Fruit fly (Drosophila melanogaster) whole organism, embryonic: ENCODE measurements around the gene CG7367.

Experiments
- Aef1 ChIP-seq: fragments of 200-800 bp; sonication (Bioruptor generic); IDR thresholded peaks from 3 replicates; pipeline ENCODE4 v1.3.6; 2022; ENCODE audit warnings: missing biosample characterization, missing genetic modification characterization
- Antp ChIP-seq: fragments of 200-800 bp; sonication (Bioruptor generic); optimal IDR thresholded peaks from 3 replicates; lab custom pipeline; 2016; ENCODE audit warnings: missing biosample characterization, missing genetic modification characterization
- Atf6 ChIP-seq: fragments of 200-800 bp; sonication (Bioruptor generic); IDR thresholded peaks from 2 replicates; pipeline ENCODE4 v1.3.6; 2022; ENCODE audit warnings: missing biosample characterization, missing genetic modification characterization
- BtbVII ChIP-seq: fragments of 200-800 bp; sonication (Bioruptor generic); optimal IDR thresholded peaks from 3 replicates; lab custom pipeline; 2017; ENCODE audit warnings: missing biosample characterization, mild to moderate bottlenecking, missing genetic modification characterization
- CG13123 ChIP-seq: fragments of 200-800 bp; sonication (Bioruptor generic); optimal IDR thresholded peaks from 2 replicates; lab custom pipeline; 2016; ENCODE audit warnings: missing biosample characterization, missing genetic modification characterization
- CG15269 ChIP-seq: fragments of 200-800 bp; sonication (Bioruptor generic); optimal IDR thresholded peaks from 2 replicates; lab custom pipeline; 2018; ENCODE audit warnings: missing biosample characterization, mild to moderate bottlenecking, missing genetic modification characterization, moderate library complexity
- CG17829 ChIP-seq: fragments of 200-800 bp; optimal IDR thresholded peaks from 2 replicates; lab custom pipeline; 2019; ENCODE audit warnings: missing biosample characterization, mild to moderate bottlenecking, missing genetic modification characterization, moderate library complexity
- CG17912 ChIP-seq: fragments of 200-800 bp; sonication (Bioruptor generic); optimal IDR thresholded peaks from 2 replicates; lab custom pipeline; 2018; ENCODE audit warnings: missing biosample characterization, mild to moderate bottlenecking, missing genetic modification characterization
- CG1792 ChIP-seq: fragments of 200-800 bp; sonication (Bioruptor generic); optimal IDR thresholded peaks from 2 replicates; lab custom pipeline; 2016; ENCODE audit warnings: missing biosample characterization, missing genetic modification characterization
- CG2120 ChIP-seq: fragments of 200-800 bp; sonication (Bioruptor generic); optimal IDR thresholded peaks from 3 replicates; lab custom pipeline; 2016; ENCODE audit warnings: missing biosample characterization, missing genetic modification characterization
- CG2889 ChIP-seq: fragments of 200-800 bp; sonication (Bioruptor generic); IDR thresholded peaks from 3 replicates; pipeline ENCODE4 v1.3.6; 2022; ENCODE audit warnings: missing biosample characterization, missing genetic modification characterization
- CG3065 ChIP-seq: fragments of 200-800 bp; sonication (Bioruptor generic); optimal IDR thresholded peaks from 2 replicates; lab custom pipeline; 2016; ENCODE audit warnings: missing biosample characterization, missing genetic modification characterization
- CG3847 ChIP-seq: fragments of 200-800 bp; sonication (Bioruptor generic); IDR thresholded peaks from 2 replicates; pipeline ENCODE4 v1.3.6; 2022; ENCODE audit warnings: missing biosample characterization, missing genetic modification characterization
- CG7745 ChIP-seq: fragments of 200-800 bp; sonication (Bioruptor generic); optimal IDR thresholded peaks from 2 replicates; lab custom pipeline; 2018; ENCODE audit warnings: missing biosample characterization, mild to moderate bottlenecking, missing genetic modification characterization, moderate library complexity
- CG8765 ChIP-seq: fragments of 200-800 bp; sonication (Bioruptor generic); IDR thresholded peaks from 2 replicates; pipeline ENCODE4 v1.3.6; 2022; ENCODE audit warnings: missing biosample characterization, missing genetic modification characterization
- CG9215 ChIP-seq: fragments of 200-800 bp; sonication (Bioruptor generic); IDR thresholded peaks from 2 replicates; pipeline ENCODE4 v1.3.6; 2022; ENCODE audit warnings: missing biosample characterization, missing genetic modification characterization
- CG9609 ChIP-seq: fragments of 200-800 bp; sonication (Bioruptor generic); optimal IDR thresholded peaks from 3 replicates; lab custom pipeline; 2016; ENCODE audit warnings: missing biosample characterization, missing genetic modification characterization
- CG9797 ChIP-seq: fragments of 200-800 bp; sonication (Bioruptor generic); optimal IDR thresholded peaks from 3 replicates; lab custom pipeline; 2018; ENCODE audit warnings: missing biosample characterization, mild to moderate bottlenecking, missing genetic modification characterization
- CG9876 ChIP-seq: fragments of 200-800 bp; sonication (Bioruptor generic); optimal IDR thresholded peaks from 2 replicates; lab custom pipeline; 2016; ENCODE audit warnings: missing biosample characterization, missing genetic modification characterization
- Dbx ChIP-seq: fragments of 200-800 bp; sonication (Bioruptor generic); IDR thresholded peaks from 3 replicates; pipeline ENCODE4 v1.3.6; 2022; ENCODE audit warnings: missing biosample characterization, missing genetic modification characterization
- Doc2 ChIP-seq: fragments of 200-800 bp; sonication (Bioruptor generic); IDR thresholded peaks from 2 replicates; pipeline ENCODE4 v1.3.6; 2022; ENCODE audit warnings: missing biosample characterization, missing genetic modification characterization
- E2f1 ChIP-seq: fragments of 200-800 bp; sonication (Bioruptor generic); IDR thresholded peaks from 2 replicates; pipeline ENCODE4 v1.3.6; 2022; ENCODE audit warnings: missing biosample characterization, missing genetic modification characterization
- Hr3 ChIP-seq: fragments of 200-800 bp; sonication (Bioruptor generic); optimal IDR thresholded peaks from 3 replicates; lab custom pipeline; 2016; ENCODE audit warnings: missing biosample characterization, missing genetic modification characterization
- Mad ChIP-seq: fragments of 200-800 bp; sonication (Bioruptor generic); optimal IDR thresholded peaks from 2 replicates; lab custom pipeline; 2016; ENCODE audit warnings: missing biosample characterization, missing genetic modification characterization
- Poxn ChIP-seq: fragments of 200-800 bp; sonication (Bioruptor generic); IDR thresholded peaks from 2 replicates; pipeline ENCODE4 v1.3.6; 2022; ENCODE audit warnings: missing biosample characterization, missing genetic modification characterization
- Ravus ChIP-seq: fragments of 200-800 bp; sonication (Bioruptor generic); IDR thresholded peaks from 2 replicates; pipeline ENCODE4 v1.3.6; 2022; ENCODE audit warnings: missing biosample characterization, missing genetic modification characterization
- Ssrp ChIP-seq: fragments of 200-800 bp; sonication (Bioruptor generic); optimal IDR thresholded peaks from 2 replicates; lab custom pipeline; 2018; ENCODE audit warnings: missing biosample characterization, mild to moderate bottlenecking, missing genetic modification characterization, moderate library complexity
- Usf ChIP-seq: fragments of 200-800 bp; sonication (Bioruptor generic); optimal IDR thresholded peaks from 2 replicates; lab custom pipeline; 2017; ENCODE audit warnings: missing genotype, missing biosample characterization, missing genetic modification characterization
- bab2 ChIP-seq: fragments of 200-800 bp; sonication (Bioruptor generic); optimal IDR thresholded peaks from 2 replicates; lab custom pipeline; 2016; ENCODE audit warnings: missing biosample characterization, missing genetic modification characterization
- bbx ChIP-seq: fragments of 200-800 bp; sonication (Bioruptor generic); IDR thresholded peaks from 2 replicates; pipeline ENCODE4 v1.3.6; 2022; ENCODE audit warnings: missing biosample characterization, missing genetic modification characterization; ENCODE audit not compliant: partially characterized antibody
- bsh ChIP-seq, 2 experiments: fragments of 200-800 bp; sonication (Bioruptor generic); optimal IDR thresholded peaks; 2 replicates each; lab custom pipeline; 2017 to 2018; ENCODE audit warnings: mild to moderate bottlenecking in 2 of 2, missing biosample characterization in 2 of 2, missing genetic modification characterization in 2 of 2, moderate library complexity in 1 of 2
- cato ChIP-seq: fragments of 200-800 bp; sonication (Bioruptor generic); optimal IDR thresholded peaks from 2 replicates; lab custom pipeline; 2016; ENCODE audit warnings: missing biosample characterization, missing genetic modification characterization, borderline replicate concordance
- disco-r ChIP-seq: fragments of 200-800 bp; sonication (Bioruptor generic); optimal IDR thresholded peaks from 2 replicates; lab custom pipeline; 2016; ENCODE audit warnings: missing biosample characterization, missing genetic modification characterization
- dm ChIP-seq: fragments of 200-800 bp; sonication (Bioruptor generic); optimal IDR thresholded peaks from 3 replicates; lab custom pipeline; 2016; ENCODE audit warnings: missing biosample characterization, missing genetic modification characterization
- gcm ChIP-seq: fragments of 200-800 bp; sonication (Bioruptor generic); optimal IDR thresholded peaks from 2 replicates; lab custom pipeline; 2019; ENCODE audit warnings: missing biosample characterization, mild to moderate bottlenecking, missing genetic modification characterization, moderate library complexity
- hb ChIP-seq: fragments of 200-800 bp; sonication (Bioruptor generic); IDR thresholded peaks from 3 replicates; pipeline ENCODE4 v1.3.6; 2022; ENCODE audit warnings: missing biosample characterization, missing genetic modification characterization; ENCODE audit not compliant: partially characterized antibody
- her ChIP-seq: fragments of 200-800 bp; sonication (Bioruptor generic); optimal IDR thresholded peaks from 2 replicates; lab custom pipeline; 2016; ENCODE audit warnings: missing biosample characterization, missing genetic modification characterization
- insv ChIP-seq, 2 experiments: fragments of 200-800 bp; sonication (Bioruptor generic); optimal IDR thresholded peaks; 3 replicates each; lab custom pipeline; 2016 to 2018; ENCODE audit warnings: missing biosample characterization in 2 of 2, missing genetic modification characterization in 2 of 2
- jing ChIP-seq: fragments of 200-800 bp; sonication (Bioruptor generic); optimal IDR thresholded peaks from 2 replicates; lab custom pipeline; 2018; ENCODE audit warnings: missing biosample characterization, mild to moderate bottlenecking, missing genetic modification characterization
- odd ChIP-seq: fragments of 200-800 bp; sonication (Bioruptor generic); optimal IDR thresholded peaks from 2 replicates; lab custom pipeline; 2017; ENCODE audit warnings: missing biosample characterization, mild to moderate bottlenecking, missing genetic modification characterization
- phol ChIP-seq: fragments of 200-800 bp; sonication (Bioruptor generic); optimal IDR thresholded peaks from 3 replicates; lab custom pipeline; 2018; ENCODE audit warnings: missing biosample characterization, mild to moderate bottlenecking, missing genetic modification characterization, moderate library complexity
- salm ChIP-seq: fragments of 200-800 bp; sonication (Bioruptor generic); optimal IDR thresholded peaks from 2 replicates; lab custom pipeline; 2018; ENCODE audit warnings: missing biosample characterization, mild to moderate bottlenecking, missing genetic modification characterization
- sna ChIP-seq: fragments of 200-800 bp; sonication (Bioruptor generic); IDR thresholded peaks from 2 replicates; pipeline ENCODE4 v1.3.6; 2022; ENCODE audit warnings: missing biosample characterization, missing genetic modification characterization; ENCODE audit not compliant: partially characterized antibody
- so ChIP-seq: fragments of 200-800 bp; sonication (Bioruptor generic); IDR thresholded peaks from 3 replicates; pipeline ENCODE4 v1.3.6; 2022; ENCODE audit warnings: missing biosample characterization, missing genetic modification characterization
- stwl ChIP-seq: fragments of 200-800 bp; sonication (Bioruptor generic); optimal IDR thresholded peaks from 3 replicates; lab custom pipeline; 2018; ENCODE audit warnings: missing biosample characterization, mild to moderate bottlenecking, missing genetic modification characterization, moderate library complexity
- trem ChIP-seq: fragments of 200-800 bp; optimal IDR thresholded peaks from 3 replicates; lab custom pipeline; 2019; ENCODE audit warnings: missing biosample characterization, mild to moderate bottlenecking, missing genetic modification characterization, moderate library complexity
- tup ChIP-seq: fragments of 200-800 bp; sonication (Bioruptor generic); optimal IDR thresholded peaks from 2 replicates; lab custom pipeline; 2016; ENCODE audit warnings: missing biosample characterization, mild to moderate bottlenecking, missing genetic modification characterization, moderate library complexity
- wek ChIP-seq: fragments of 200-800 bp; sonication (Bioruptor generic); optimal IDR thresholded peaks from 3 replicates; lab custom pipeline; 2018; ENCODE audit warnings: missing biosample characterization, mild to moderate bottlenecking, missing genetic modification characterization, moderate library complexity
- yki ChIP-seq: fragments of >200 bp; optimal IDR thresholded peaks from 3 replicates; lab custom pipeline; 2018

CG7367 gene

DNA sequence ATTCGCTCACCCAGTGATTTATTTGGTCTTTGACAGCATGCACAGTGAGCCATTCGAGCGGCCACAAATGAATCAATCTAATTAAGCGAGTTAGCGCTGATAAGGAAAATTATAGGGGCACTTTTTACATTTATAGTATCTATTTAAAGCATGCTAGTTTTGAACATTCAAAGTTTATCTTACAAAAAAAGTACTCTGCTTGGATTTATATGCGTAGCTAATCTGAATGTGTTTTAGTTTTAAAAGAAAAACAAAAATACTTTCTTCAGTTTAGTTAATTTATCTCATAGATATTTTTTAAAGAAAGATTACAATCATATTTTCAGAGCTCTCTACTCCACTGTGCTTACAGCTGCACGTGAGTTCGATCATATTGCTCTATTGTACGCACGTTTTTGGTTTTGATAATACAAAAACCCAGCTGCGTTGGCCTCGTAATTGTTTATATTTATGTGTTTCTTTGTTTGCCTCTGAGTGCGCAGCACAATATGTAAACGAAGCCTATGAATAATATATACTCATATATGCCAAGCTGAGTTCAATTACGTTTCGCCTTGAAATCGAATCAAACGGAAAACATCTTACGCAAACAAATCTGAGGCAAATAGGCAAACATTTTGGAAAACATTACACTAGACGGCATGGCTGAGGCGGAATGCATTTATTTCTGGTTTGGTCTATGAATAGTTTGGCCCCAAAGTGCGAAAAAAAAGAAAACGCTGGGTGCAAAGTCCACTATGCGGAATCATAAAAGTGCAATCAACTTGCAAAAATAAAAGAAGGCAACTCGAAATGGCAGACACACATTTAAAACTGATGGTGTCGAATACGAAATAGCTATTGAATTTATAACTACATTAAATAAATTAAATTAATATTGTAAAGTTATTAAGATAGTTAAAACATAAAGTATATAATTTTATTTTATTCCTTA, 37.6 kb downstream of the CG7367 start (continued):
- TF ChIP-seq bsh (GFP tag; optimal IDR thresholded peaks at IDR 0.05; lab: Kevin White, UChicago) = peak; percentile 82 to 84
- peak; percentile 83 for TF ChIP-seq Hr3 (GFP tag; lab: Kevin White, UChicago)
- peak; percentile 84 for TF ChIP-seq odd (GFP tag; lab: Kevin White, UChicago)
- TF ChIP-seq CG17829 (tag; lab: Kevin White, UChicago) = peak; percentile 91
- TF ChIP-seq hb (GFP tag; lab: Robert Waterston, UW) = no peak
- peak; percentile 88 for TF ChIP-seq Atf6 (GFP tag; lab: Robert Waterston, UW)
- TF ChIP-seq stwl (tag; lab: Kevin White, UChicago) = no peak
- peak; percentile 65 for TF ChIP-seq dm
- peak; percentile 67 for TF ChIP-seq CG1792
- TF ChIP-seq tup (GFP tag; lab: Kevin White, UChicago) = peak; percentile 10
- TF ChIP-seq CG2889 (GFP tag; lab: Robert Waterston, UW) = peak; percentile 66; the same call in 2 of the 3 replicates
- TF ChIP-seq gcm = peak; percentile 78
- peak; percentile 61; the same call in 1 of the 2 replicates for TF ChIP-seq Poxn
- TF ChIP-seq Usf (GFP tag; lab: Kevin White, UChicago) = peak; percentile 57
- peak; percentile 71 for TF ChIP-seq E2f1 (GFP tag; lab: Robert Waterston, UW)
- TF ChIP-seq bbx = no peak
- peak; percentile 70 for TF ChIP-seq trem (tag; lab: Kevin White, UChicago)
- peak; percentile 56 for TF ChIP-seq CG3065 (GFP tag; lab: Kevin White, UChicago)
- TF ChIP-seq BtbVII (GFP tag; lab: Kevin White, UChicago) = peak; percentile 91
- TF ChIP-seq CG15269 (tag; lab: Kevin White, UChicago) = peak; percentile 91
- peak; percentile 78 for TF ChIP-seq Antp
- TF ChIP-seq sna (GFP tag; lab: Robert Waterston, UW) = no peak
- no peak for TF ChIP-seq CG7745 (tag; lab: Kevin White, UChicago)
- TF ChIP-seq insv (GFP tag; optimal IDR thresholded peaks at IDR 0.05; lab: Kevin White, UChicago) = peak in 1 of 2 experiments; percentile 45
- TF ChIP-seq Ssrp (tag; lab: Kevin White, UChicago) = peak; percentile 79
- peak; percentile 1 for TF ChIP-seq wek (GFP tag; lab: Kevin White, UChicago)
- peak; percentile 70 for TF ChIP-seq disco-r (GFP tag; lab: Kevin White, UChicago)
- peak; percentile 79; the same call in 2 of the 3 replicates for TF ChIP-seq Aef1 (GFP tag; lab: Robert Waterston, UW)
- TF ChIP-seq CG9797 (GFP tag; lab: Kevin White, UChicago) = peak; percentile 4
- TF ChIP-seq jing = peak; percentile 73
- TF ChIP-seq Ravus (GFP tag; lab: Robert Waterston, UW) = peak; percentile 65
- TF ChIP-seq CG2120 (GFP tag; lab: Kevin White, UChicago) = peak; percentile 89
- peak; percentile 81 for TF ChIP-seq bab2 (GFP tag; lab: Kevin White, UChicago)
- TF ChIP-seq Dbx (GFP tag; lab: Robert Waterston, UW) = peak; percentile 76
- TF ChIP-seq yki (lab: Kevin White, UChicago) = no peak
- peak; percentile 73 for TF ChIP-seq cato
- 0 out of 2 replicates have a peak, but pooled peaks have one; percentile 20 for TF ChIP-seq Doc2 (GFP tag; lab: Robert Waterston, UW)
- TF ChIP-seq CG9609 (GFP tag; lab: Kevin White, UChicago) = peak; percentile 71
- peak; percentile 65 for TF ChIP-seq CG9876 (GFP tag; lab: Kevin White, UChicago)
- peak; percentile 81 for TF ChIP-seq CG9215 (GFP tag; lab: Robert Waterston, UW)
- no peak for TF ChIP-seq CG17912
- peak; percentile 90 for TF ChIP-seq phol
- peak; percentile 44 for TF ChIP-seq CG13123 (GFP tag; lab: Kevin White, UChicago)
- peak; percentile 56 for TF ChIP-seq Mad (GFP tag; lab: Kevin White, UChicago)
- TF ChIP-seq salm (tag; lab: Kevin White, UChicago) = peak; percentile 67
- peak; percentile 80 for TF ChIP-seq her
- peak; percentile 84; the same call in 1 of the 3 replicates for TF ChIP-seq so
- no peak for TF ChIP-seq CG8765 (GFP tag; lab: Robert Waterston, UW)
- peak; percentile 86 for TF ChIP-seq CG3847 (GFP tag; lab: Robert Waterston, UW)
